Fruit fly (Drosophila melanogaster): ENCODE measurements around the gene CG13031.

CG13031 gene

dm6 chr3L:16749726-16750125 is 25.1 kb downstream of the CG13031 start (continued):
- no peak for TF ChIP-seq CG8632 (GFP tag; optimal IDR thresholded peaks at IDR 0.05)
- TF ChIP-seq Hr4 (GFP tag; optimal IDR thresholded peaks at IDR 0.05), result peak; percentile 32
- peak; percentile 61 for TF ChIP-seq dsx (GFP tag; optimal IDR thresholded peaks at IDR 0.05; ENCODE audit: poor library complexity, severe bottlenecking)
- peak; percentile 51 for TF ChIP-seq net (GFP tag; optimal IDR thresholded peaks at IDR 0.05)
- TF ChIP-seq CG31627 (GFP tag; optimal IDR thresholded peaks at IDR 0.05), result no peak
- TF ChIP-seq OdsH (GFP tag; optimal IDR thresholded peaks at IDR 0.05), result peak; percentile 42
- TF ChIP-seq CG11294 (GFP tag; IDR thresholded peaks at IDR 0.05), result no peak
- peak; percentile 69 for TF ChIP-seq CG32006 (GFP tag; optimal IDR thresholded peaks at IDR 0.05)
- peak; percentile 29 for TF ChIP-seq acj6 (GFP tag; optimal IDR thresholded peaks at IDR 0.05)

dm6 chr3L:16750750-16751149 is 26.1 kb downstream of the CG13031 start:
- peak in 1 of 2 experiments; percentile 12 for TF ChIP-seq salr (GFP tag; optimal IDR thresholded peaks at IDR 0.05)
- TF ChIP-seq CG6854 (GFP tag; optimal IDR thresholded peaks at IDR 0.05), result no peak
- peak; percentile 25 for TF ChIP-seq CG32006 (GFP tag; optimal IDR thresholded peaks at IDR 0.05)
- TF ChIP-seq CG11902 (GFP tag; optimal IDR thresholded peaks at IDR 0.05), result no peak
- TF ChIP-seq Ets96B (tag; optimal IDR thresholded peaks at IDR 0.05), result peak; percentile 3
- TF ChIP-seq achi (GFP tag; optimal IDR thresholded peaks at IDR 0.05), result peak; percentile 10
- no peak for TF ChIP-seq CG4318 (GFP tag; optimal IDR thresholded peaks at IDR 0.05)
- peak; percentile 37 for TF ChIP-seq Eip78C (GFP tag)
- TF ChIP-seq CG8119 (GFP tag; IDR thresholded peaks at IDR 0.05), result peak; percentile 35; the same call in 2 of the 3 replicates
- TF ChIP-seq net (GFP tag; optimal IDR thresholded peaks at IDR 0.05), result no peak
- TF ChIP-seq CG15336 (GFP tag; IDR thresholded peaks at IDR 0.05), result peak; percentile 65

dm6 chr3L:16751487-16752054 is 26.9 kb downstream of the CG13031 start:
- TF ChIP-seq dsx (GFP tag; optimal IDR thresholded peaks at IDR 0.05; ENCODE audit: poor library complexity, severe bottlenecking), result peak; percentile 10
- no peak for TF ChIP-seq Sox102F (GFP tag; optimal IDR thresholded peaks at IDR 0.05)
- TF ChIP-seq CG10669 (GFP tag; optimal IDR thresholded peaks at IDR 0.05), result peak; percentile 13
- peak; percentile 26 for TF ChIP-seq CG3032 (tag; optimal IDR thresholded peaks at IDR 0.05)
- peak; percentile 7 for TF ChIP-seq net (GFP tag; optimal IDR thresholded peaks at IDR 0.05)
- TF ChIP-seq achi (GFP tag; optimal IDR thresholded peaks at IDR 0.05), result no peak
- TF ChIP-seq Ets21C (GFP tag; optimal IDR thresholded peaks at IDR 0.05), result no peak
- peak; percentile 23 for TF ChIP-seq CG6276 (GFP tag; optimal IDR thresholded peaks at IDR 0.05)
- peak; percentile 9 for TF ChIP-seq CG10631 (GFP tag; optimal IDR thresholded peaks at IDR 0.05)
- TF ChIP-seq fkh (GFP tag; optimal IDR thresholded peaks at IDR 0.05), result no peak
- TF ChIP-seq svp (GFP tag), result peak; percentile 33
- TF ChIP-seq CG4318 (GFP tag; optimal IDR thresholded peaks at IDR 0.05), result peak; percentile 37
- no peak for TF ChIP-seq CG34406 (GFP tag; optimal IDR thresholded peaks at IDR 0.05)
- TF ChIP-seq CG32006 (GFP tag; optimal IDR thresholded peaks at IDR 0.05), result peak; percentile 53
- peak; percentile 29 for TF ChIP-seq spab (GFP tag; optimal IDR thresholded peaks at IDR 0.05)
- peak; percentile 34 for TF ChIP-seq CG6808 (GFP tag; optimal IDR thresholded peaks at IDR 0.05)
- TF ChIP-seq CG8119 (GFP tag; IDR thresholded peaks at IDR 0.05), result 0 out of 3 replicates have a peak, but pooled peaks have one; percentile 14
- peak; percentile 7 for TF ChIP-seq Ets96B (tag; optimal IDR thresholded peaks at IDR 0.05)
- peak; percentile 52; the same call in 1 of the 3 replicates for TF ChIP-seq CG6163 (GFP tag; IDR thresholded peaks at IDR 0.05)
- peak in 1 of 2 experiments; percentile 15 for TF ChIP-seq ss (GFP tag; optimal IDR thresholded peaks at IDR 0.05)
- TF ChIP-seq CG15336 (GFP tag; IDR thresholded peaks at IDR 0.05), result peak; percentile 10; the same call in 1 of the 2 replicates

- TF ChIP-seq Ets96B (tag; optimal IDR thresholded peaks at IDR 0.05) (peak; percentile 69), dac (GFP tag; optimal IDR thresholded peaks at IDR 0.05) (peak; percentile 18), Sox15 (GFP tag; optimal IDR thresholded peaks at IDR 0.05) (no peak), CG6163 (GFP tag; IDR thresholded peaks at IDR 0.05) (peak; percentile 92), CG6854 (GFP tag; optimal IDR thresholded peaks at IDR 0.05) (no peak), CG1621 (tag; optimal IDR thresholded peaks at IDR 0.05) (peak; percentile 60), vri (GFP tag; optimal IDR thresholded peaks at IDR 0.05) (no peak), fd59A (GFP tag; optimal IDR thresholded peaks at IDR 0.05) (peak; percentile 57), CG4318 (GFP tag; optimal IDR thresholded peaks at IDR 0.05) (peak; percentile 50), CG10669 (GFP tag; optimal IDR thresholded peaks at IDR 0.05) (peak; percentile 65), CG11902 (GFP tag; optimal IDR thresholded peaks at IDR 0.05) (peak; percentile 27), fkh (GFP tag; optimal IDR thresholded peaks at IDR 0.05) (no peak), CG16779 (tag; optimal IDR thresholded peaks at IDR 0.05) (peak; percentile 67), OdsH (GFP tag; optimal IDR thresholded peaks at IDR 0.05) (peak; percentile 66), CG32006 (GFP tag; optimal IDR thresholded peaks at IDR 0.05) (peak; percentile 75), spab (GFP tag; optimal IDR thresholded peaks at IDR 0.05) (peak; percentile 66), Eip93F (GFP tag; optimal IDR thresholded peaks at IDR 0.05) (no peak), Hr38 (GFP tag; optimal IDR thresholded peaks at IDR 0.05) (no peak), Hr39 (GFP tag; optimal IDR thresholded peaks at IDR 0.05) (peak; percentile 20), net (GFP tag; optimal IDR thresholded peaks at IDR 0.05) (peak; percentile 57), Lpt (GFP tag; optimal IDR thresholded peaks at IDR 0.05) (peak; percentile 77), CG31627 (GFP tag; optimal IDR thresholded peaks at IDR 0.05) (peak; percentile 38)
Observed at dm6 chr3L:16752402-16753096, 27.9 kb downstream of the CG13031 start.
